Fruit fly (Drosophila melanogaster): ENCODE results near the gene CG5149.
A peak's percentile ranks its signal among the peaks of the same experiment; 100 is the strongest.

Gene CG5149

dm6 chr2L:7419408-7420304 is 31.6 kb upstream of the CG5149 start (continued):
- TF ChIP-seq ems (GFP tag; optimal IDR thresholded peaks at IDR 0.05) (no peak), CG32532 (GFP tag; IDR thresholded peaks at IDR 0.05) (peak; percentile 42; the same call in 1 of the 2 replicates)

- peak; percentile 9 for TF ChIP-seq sd (tag; optimal IDR thresholded peaks at IDR 0.05)
- TF ChIP-seq Med (GFP tag): peak; percentile 81
- TF ChIP-seq CG17612 (GFP tag; IDR thresholded peaks at IDR 0.05): no peak
- TF ChIP-seq ftz-f1 (GFP tag; optimal IDR thresholded peaks at IDR 0.05): peak; percentile 87
- TF ChIP-seq Adf1 (GFP tag; IDR thresholded peaks at IDR 0.05): peak; percentile 88
- no peak for TF ChIP-seq ro (GFP tag; IDR thresholded peaks at IDR 0.05)
- TF ChIP-seq CG18476 (GFP tag; optimal IDR thresholded peaks at IDR 0.05): no peak
- peak; percentile 82; the same call in 1 of the 3 replicates for TF ChIP-seq CG34422 (GFP tag; IDR thresholded peaks at IDR 0.05)
- TF ChIP-seq bsh (GFP tag; optimal IDR thresholded peaks at IDR 0.05): peak in 1 of 2 experiments; percentile 85
- peak; percentile 83 to 84 for TF ChIP-seq Trl (optimal IDR thresholded peaks at IDR 0.05)
- no peak for TF ChIP-seq Trl (GFP tag; optimal IDR thresholded peaks at IDR 0.05)
- TF ChIP-seq CG31441 (GFP tag; IDR thresholded peaks at IDR 0.05): no peak
- TF ChIP-seq CG10274 (GFP tag; optimal IDR thresholded peaks at IDR 0.05): no peak
- TF ChIP-seq CG14050 (GFP tag; IDR thresholded peaks at IDR 0.05): no peak
- no peak for TF ChIP-seq zfh1 (GFP tag; IDR thresholded peaks at IDR 0.05)
- TF ChIP-seq cg (GFP tag; optimal IDR thresholded peaks at IDR 0.05): peak; percentile 74
- no peak for TF ChIP-seq CG6654 (GFP tag; optimal IDR thresholded peaks at IDR 0.05)
- TF ChIP-seq CG17361 (GFP tag; IDR thresholded peaks at IDR 0.05): 0 out of 3 replicates have a peak, but pooled peaks have one; percentile 27
- TF ChIP-seq CG4617 (GFP tag; optimal IDR thresholded peaks at IDR 0.05; ENCODE audit: borderline replicate concordance): no peak
- no peak for TF ChIP-seq caup (GFP tag; optimal IDR thresholded peaks at IDR 0.05; ENCODE audit: severe bottlenecking)
- TF ChIP-seq rib (GFP tag; IDR thresholded peaks at IDR 0.05): no peak
- no peak for TF ChIP-seq prd (optimal IDR thresholded peaks at IDR 0.05)
- no peak for TF ChIP-seq prd (GFP tag; IDR thresholded peaks at IDR 0.05)
- TF ChIP-seq gem (tag; optimal IDR thresholded peaks at IDR 0.05): peak; percentile 26
- no peak for TF ChIP-seq fru (optimal IDR thresholded peaks at IDR 0.05)
- TF ChIP-seq pzg (GFP tag; optimal IDR thresholded peaks at IDR 0.05): no peak
- peak in 1 of 2 experiments; percentile 87 for TF ChIP-seq Hr78 (GFP tag; optimal IDR thresholded peaks at IDR 0.05)
- no peak for TF ChIP-seq CG12299 (tag; optimal IDR thresholded peaks at IDR 0.05)
- TF ChIP-seq CG13287 (GFP tag; IDR thresholded peaks at IDR 0.05; ENCODE audit: partially characterized antibody): peak; percentile 30; the same call in 1 of the 2 replicates
- peak; percentile 46 for TF ChIP-seq CG3163 (GFP tag; optimal IDR thresholded peaks at IDR 0.05)
- TF ChIP-seq pros (GFP tag; optimal IDR thresholded peaks at IDR 0.05): peak; percentile 42
- no peak for TF ChIP-seq Optix (GFP tag; IDR thresholded peaks at IDR 0.05)
- TF ChIP-seq CG8290 (GFP tag; optimal IDR thresholded peaks at IDR 0.05): no peak
- peak in 1 of 2 experiments; percentile 20 for TF ChIP-seq CG8290 (tag; optimal IDR thresholded peaks at IDR 0.05)
- no peak for TF ChIP-seq CG4424 (GFP tag; optimal IDR thresholded peaks at IDR 0.05)
- TF ChIP-seq tx (GFP tag; optimal IDR thresholded peaks at IDR 0.05): no peak
- TF ChIP-seq CG9932 (GFP tag; IDR thresholded peaks at IDR 0.05): 0 out of 2 replicates have a peak, but pooled peaks have one; percentile 18
- TF ChIP-seq ab (GFP tag; optimal IDR thresholded peaks at IDR 0.05): no peak
- 0 out of 3 replicates have a peak, but pooled peaks have one; percentile 14 for TF ChIP-seq tgo (GFP tag; IDR thresholded peaks at IDR 0.05)
- TF ChIP-seq ase (GFP tag; IDR thresholded peaks at IDR 0.05): no peak
- TF ChIP-seq CG15479 (GFP tag; optimal IDR thresholded peaks at IDR 0.05): peak; percentile 9
- peak; percentile 53; the same call in 1 of the 4 replicates for TF ChIP-seq chinmo (GFP tag; IDR thresholded peaks at IDR 0.05; ENCODE audit: partially characterized antibody)
- TF ChIP-seq PHDP (tag; optimal IDR thresholded peaks at IDR 0.05): no peak
- TF ChIP-seq CG11695 (GFP tag; IDR thresholded peaks at IDR 0.05): no peak
Observed at dm6 chr2L:7418148-7418988, 30.3 kb upstream of the CG5149 start.

All from whole organism, embryonic.